Worm (Caenorhabditis elegans) whole organism, L4 larva: ENCODE data around the gene nlp-80.

ENCODE experiments used
- F10B5.3 ChIP-seq: sonication (generic microtip); optimal IDR thresholded peaks from 2 replicates; lab custom pipeline; 2016; ENCODE audit warnings: mild to moderate bottlenecking, missing genetic modification characterization, missing compliant biosample characterization
- F26F4.8 ChIP-seq: fragments of 200-800 bp; sonication (Bioruptor generic); conservative IDR thresholded peaks from 2 replicates; pipeline ENCODE4 v1.3.6; 2022; ENCODE audit warnings: missing genetic modification characterization, missing compliant biosample characterization
- F49E8.2 ChIP-seq: sonication (generic microtip); optimal IDR thresholded peaks from 2 replicates; lab custom pipeline; 2016; ENCODE audit warnings: missing compliant biosample characterization, mild to moderate bottlenecking, missing genetic modification characterization, borderline replicate concordance
- R02D3.7 ChIP-seq: fragments of 150-350 bp; sonication (generic microtip); optimal IDR thresholded peaks from 3 replicates; lab custom pipeline; 2014; ENCODE audit warnings: missing biosample characterization, missing genetic modification characterization
- Y105C5A.15 ChIP-seq: fragments of 200-800 bp; sonication (Bioruptor generic); IDR thresholded peaks from 2 replicates; pipeline ENCODE4 v1.3.6; 2022; ENCODE audit warnings: missing genetic modification characterization, missing compliant biosample characterization
- Y48G9A.11 ChIP-seq: fragments of 200-800 bp; sonication (Bioruptor generic); IDR thresholded peaks from 2 replicates; pipeline ENCODE4 v1.3.6; 2022; ENCODE audit warnings: missing genetic modification reagents, missing genetic modification characterization, missing compliant biosample characterization
- Y5F2A.4 ChIP-seq: fragments of 200-800 bp; sonication (Bioruptor generic); optimal IDR thresholded peaks from 2 replicates; lab custom pipeline; 2018; ENCODE audit warnings: mild to moderate bottlenecking, missing genetic modification characterization, missing compliant biosample characterization
- Y75B8A.6 ChIP-seq: fragments of 200-800 bp; sonication (Bioruptor generic); IDR thresholded peaks from 2 replicates; pipeline ENCODE4 v1.3.6; 2022; ENCODE audit warnings: missing genetic modification reagents, missing genetic modification characterization, missing compliant biosample characterization
- ama-1 ChIP-seq: fragments of 150-350 bp; optimal IDR thresholded peaks from 2 replicates; lab custom pipeline; 2014; ENCODE audit warnings: inconsistent platforms, mixed read lengths
- arid-1 ChIP-seq: fragments of 200-800 bp; sonication (Bioruptor generic); conservative IDR thresholded peaks from 2 replicates; pipeline ENCODE4 v1.3.6; 2022; ENCODE audit warnings: missing genetic modification reagents, missing genetic modification characterization, missing compliant biosample characterization
- ceh-20 ChIP-seq: fragments of 200-800 bp; sonication (Bioruptor generic); IDR thresholded peaks from 2 replicates; pipeline ENCODE4 v1.3.6; 2022; ENCODE audit warnings: missing genetic modification reagents, missing genetic modification characterization, missing compliant biosample characterization
- ceh-44 ChIP-seq: fragments of 200-800 bp; sonication (Bioruptor generic); IDR thresholded peaks from 2 replicates; pipeline ENCODE4 v1.3.6; 2022; ENCODE audit warnings: missing genetic modification reagents, missing genetic modification characterization, missing compliant biosample characterization
- ceh-62 ChIP-seq: sonication (generic microtip); optimal IDR thresholded peaks from 2 replicates; lab custom pipeline; 2017; ENCODE audit warnings: missing biosample characterization, missing genetic modification characterization
- ctbp-1 ChIP-seq: fragments of 200-800 bp; sonication (Bioruptor generic); IDR thresholded peaks from 2 replicates; pipeline ENCODE4 v1.3.6; 2022; ENCODE audit warnings: missing genetic modification reagents, missing genetic modification characterization, missing compliant biosample characterization
- daf-12 ChIP-seq: fragments of 150-350 bp; optimal IDR thresholded peaks from 2 replicates; lab custom pipeline; 2014; ENCODE audit warnings: missing biosample characterization, missing genetic modification reagents, missing genetic modification characterization
- daf-19 ChIP-seq: fragments of 200-800 bp; sonication (Bioruptor generic); conservative IDR thresholded peaks from 2 replicates; pipeline ENCODE4 v1.3.6; 2022; ENCODE audit warnings: missing genetic modification characterization, missing compliant biosample characterization
- daf-8 ChIP-seq: fragments of 200-800 bp; sonication (Bioruptor generic); IDR thresholded peaks from 2 replicates; pipeline ENCODE4 v1.3.6; 2022; ENCODE audit warnings: missing genetic modification characterization, missing compliant biosample characterization
- dmd-9 ChIP-seq: fragments of 200-800 bp; sonication (Bioruptor generic); IDR thresholded peaks from 2 replicates; pipeline ENCODE4 v1.3.6; 2022; ENCODE audit warnings: missing genetic modification reagents, missing genetic modification characterization, missing compliant biosample characterization
- dpl-1 ChIP-seq: fragments of 150-350 bp; optimal IDR thresholded peaks from 2 replicates; lab custom pipeline; 2014; ENCODE audit warnings: missing biosample characterization, missing genetic modification reagents, missing genetic modification characterization
- duxl-1 ChIP-seq: sonication (generic microtip); optimal IDR thresholded peaks from 2 replicates; lab custom pipeline; 2016; ENCODE audit warnings: mild to moderate bottlenecking, missing genetic modification characterization, moderate library complexity, missing compliant biosample characterization; ENCODE audit not compliant: poor library complexity
- dve-1 ChIP-seq: sonication (generic microtip); optimal IDR thresholded peaks from 2 replicates; lab custom pipeline; 2017; ENCODE audit warnings: antibody characterized with exemption, mild to moderate bottlenecking, missing genetic modification characterization, missing compliant biosample characterization; ENCODE audit not compliant: insufficient read depth
- egl-43 ChIP-seq: fragments of 200-800 bp; sonication (Bioruptor generic); IDR thresholded peaks from 2 replicates; pipeline ENCODE4 v1.3.6; 2022; ENCODE audit warnings: missing genetic modification reagents, missing genetic modification characterization, missing compliant biosample characterization
- fos-1 ChIP-seq: fragments of 150-350 bp; optimal IDR thresholded peaks from 2 replicates; lab custom pipeline; 2014; ENCODE audit warnings: missing biosample characterization, missing genetic modification characterization
- gei-8 ChIP-seq: fragments of 200-800 bp; sonication (Bioruptor generic); optimal IDR thresholded peaks from 2 replicates; lab custom pipeline; 2018; ENCODE audit warnings: mild to moderate bottlenecking, missing genetic modification characterization, missing compliant biosample characterization
- hlh-30 ChIP-seq: sonication (generic microtip); optimal IDR thresholded peaks from 2 replicates; lab custom pipeline; 2017; ENCODE audit warnings: antibody characterized with exemption, mild to moderate bottlenecking, missing genetic modification characterization, missing compliant biosample characterization; ENCODE audit not compliant: insufficient read depth
- jun-1 ChIP-seq: fragments of 150-350 bp; optimal IDR thresholded peaks from 2 replicates; lab custom pipeline; 2014; ENCODE audit warnings: missing biosample characterization, missing genetic modification reagents, missing genetic modification characterization
- lin-13 ChIP-seq: fragments of 150-350 bp; optimal IDR thresholded peaks from 2 replicates; lab custom pipeline; 2014; ENCODE audit warnings: missing biosample characterization, missing genetic modification reagents, missing genetic modification characterization
- lin-39 ChIP-seq: fragments of 150-350 bp; optimal IDR thresholded peaks from 2 replicates; lab custom pipeline; 2014; ENCODE audit warnings: missing biosample characterization, missing genetic modification reagents, missing genetic modification characterization
- madf-9 ChIP-seq: fragments of 200-800 bp; sonication (Bioruptor generic); conservative IDR thresholded peaks from 2 replicates; pipeline ENCODE4 v1.3.6; 2022; ENCODE audit warnings: missing genetic modification reagents, missing genetic modification characterization, missing compliant biosample characterization
- mes-2 ChIP-seq: sonication (generic microtip); optimal IDR thresholded peaks from 2 replicates; lab custom pipeline; 2016; ENCODE audit warnings: missing genotype, mild to moderate bottlenecking, missing genetic modification characterization, missing compliant biosample characterization; ENCODE audit not compliant: poor library complexity, severe bottlenecking
- mxl-3 ChIP-seq: fragments of 200-800 bp; sonication (Bioruptor generic); optimal IDR thresholded peaks from 2 replicates; lab custom pipeline; 2018; ENCODE audit warnings: mild to moderate bottlenecking, missing genetic modification characterization, missing compliant biosample characterization
- nhr-10 ChIP-seq: fragments of 150-350 bp; optimal IDR thresholded peaks from 2 replicates; lab custom pipeline; 2014; ENCODE audit warnings: missing biosample characterization, missing genetic modification characterization
- nhr-11 ChIP-seq: fragments of 150-350 bp; optimal IDR thresholded peaks from 2 replicates; lab custom pipeline; 2014; ENCODE audit warnings: missing biosample characterization, missing genetic modification characterization
- nhr-237 ChIP-seq: sonication (generic microtip); optimal IDR thresholded peaks from 2 replicates; lab custom pipeline; 2017; ENCODE audit warnings: missing biosample characterization, missing genetic modification characterization
- nhr-28 ChIP-seq: fragments of 150-350 bp; optimal IDR thresholded peaks from 2 replicates; lab custom pipeline; 2014; ENCODE audit warnings: missing biosample characterization, missing genetic modification characterization
- nhr-48 ChIP-seq: sonication (generic microtip); optimal IDR thresholded peaks from 2 replicates; lab custom pipeline; 2016; ENCODE audit warnings: mild to moderate bottlenecking, missing genetic modification characterization, missing compliant biosample characterization
- nhr-6 ChIP-seq: fragments of 150-350 bp; optimal IDR thresholded peaks from 2 replicates; lab custom pipeline; 2014; ENCODE audit warnings: missing biosample characterization, missing genetic modification characterization
- nhr-77 ChIP-seq: fragments of 150-350 bp; optimal IDR thresholded peaks from 2 replicates; lab custom pipeline; 2014; ENCODE audit warnings: missing biosample characterization, missing genetic modification characterization
- pqm-1 ChIP-seq: sonication (generic microtip); optimal IDR thresholded peaks from 2 replicates; lab custom pipeline; 2017; ENCODE audit warnings: missing biosample characterization, missing genetic modification characterization
- set-16 ChIP-seq: fragments of 200-800 bp; sonication (Bioruptor generic); IDR thresholded peaks from 2 replicates; pipeline ENCODE4 v1.3.6; 2022; ENCODE audit warnings: missing genetic modification reagents, missing genetic modification characterization, missing compliant biosample characterization
- snpc-1.2 ChIP-seq: fragments of 200-800 bp; sonication (Bioruptor generic); IDR thresholded peaks from 2 replicates; pipeline ENCODE4 v1.3.6; 2022; ENCODE audit warnings: missing genetic modification reagents, missing genetic modification characterization, missing compliant biosample characterization
- snpc-4 ChIP-seq: fragments of 150-350 bp; optimal IDR thresholded peaks from 2 replicates; lab custom pipeline; 2014; ENCODE audit warnings: missing biosample characterization, missing genetic modification characterization
- spr-3 ChIP-seq: fragments of 200-800 bp; sonication (Bioruptor generic); optimal IDR thresholded peaks from 2 replicates; lab custom pipeline; 2018; ENCODE audit warnings: mild to moderate bottlenecking, missing genetic modification characterization, missing compliant biosample characterization
- tra-1 ChIP-seq: fragments of 200-800 bp; sonication (Bioruptor generic); IDR thresholded peaks from 2 replicates; pipeline ENCODE4 v1.3.6; 2022; ENCODE audit warnings: missing genetic modification reagents, missing genetic modification characterization, missing compliant biosample characterization
- unc-62 ChIP-seq, 3 experiments: fragments of 150-350 bp in 1 of 3; sonication (generic microtip); optimal IDR thresholded peaks in 2 of 3; peaks in 1 of 3; 1 replicate in 1 of 3; 2 replicates in 2 of 3; lab custom pipeline; 2014 to 2017; ENCODE audit warnings: missing biosample characterization in 3 of 3, missing genetic modification characterization in 3 of 3, missing genetic modification reagents in 3 of 3, missing genotype in 1 of 3
- zag-1 ChIP-seq: fragments of 150-350 bp; optimal IDR thresholded peaks from 2 replicates; lab custom pipeline; 2014; ENCODE audit warnings: missing biosample characterization, missing genetic modification characterization
- zfp-2 ChIP-seq: sonication (generic microtip); optimal IDR thresholded peaks from 2 replicates; lab custom pipeline; 2016; ENCODE audit warnings: mild to moderate bottlenecking, missing genetic modification characterization, missing compliant biosample characterization
- zfp-3 ChIP-seq: fragments of 200-800 bp; sonication (Bioruptor generic); conservative IDR thresholded peaks from 2 replicates; pipeline ENCODE4 v1.3.6; 2022; ENCODE audit warnings: missing genetic modification reagents, missing genetic modification characterization, missing compliant biosample characterization
- zip-11 ChIP-seq: fragments of 200-800 bp; sonication (Bioruptor generic); IDR thresholded peaks from 2 replicates; pipeline ENCODE4 v1.3.6; 2022; ENCODE audit warnings: missing genetic modification characterization, missing compliant biosample characterization
- ztf-11 ChIP-seq: fragments of 150-350 bp; optimal IDR thresholded peaks from 2 replicates; lab custom pipeline; 2014; ENCODE audit warnings: missing biosample characterization, missing genetic modification characterization

nlp-80 gene

ce11 chrV:11078104-11078724 is 12.8 kb upstream of the nlp-80 start, which contains the start of gene act-2 (continued):
- no peak for TF ChIP-seq unc-62 (GFP tag; optimal IDR thresholded peaks at IDR 0.05 in 1 of 2; lab: Kevin White, UChicago)
- no peak for TF ChIP-seq unc-62 (tag; optimal IDR thresholded peaks at IDR 0.05; lab: Kevin White, UChicago)
- peak; percentile 71 for TF ChIP-seq pqm-1 (tag; lab: Kevin White, UChicago)
- TF ChIP-seq snpc-4 (tag; lab: Kevin White, UChicago) = no peak
- TF ChIP-seq Y105C5A.15 = no peak
- peak; percentile 88 for TF ChIP-seq hlh-30
- TF ChIP-seq nhr-6 (tag; lab: Kevin White, UChicago) = peak; percentile 61
- TF ChIP-seq lin-39 (tag; lab: Kevin White, UChicago) = no peak
- peak; percentile 10 for TF ChIP-seq duxl-1
- no peak for TF ChIP-seq F26F4.8 (GFP tag; lab: Robert Waterston, UW)
- no peak; the same call in 1 of the 2 replicates for TF ChIP-seq set-16 (GFP tag; lab: Robert Waterston, UW)
- no peak for TF ChIP-seq daf-12 (tag; lab: Kevin White, UChicago)
- TF ChIP-seq lin-13 (GFP tag; lab: Kevin White, UChicago) = peak; percentile 28
- 0 out of 2 replicates have a peak, but pooled peaks have one; percentile 26 for TF ChIP-seq ctbp-1
- no peak for TF ChIP-seq gei-8 (GFP tag; lab: Kevin White, UChicago)
- TF ChIP-seq F49E8.2 = no peak
- TF ChIP-seq mes-2 = peak; percentile 76
- TF ChIP-seq snpc-1.2 (GFP tag; lab: Robert Waterston, UW) = no peak
- TF ChIP-seq mxl-3 (GFP tag; lab: Kevin White, UChicago) = peak; percentile 84
- 0 out of 2 replicates have a peak, but pooled peaks have one; percentile 45 for TF ChIP-seq tra-1 (GFP tag; lab: Robert Waterston, UW)
- no peak for TF ChIP-seq Y75B8A.6 (GFP tag; lab: Robert Waterston, UW)
- no peak for TF ChIP-seq ama-1 (lab: Kevin White, UChicago)
- TF ChIP-seq dve-1 = peak; percentile 78
- no peak for TF ChIP-seq jun-1 (tag; lab: Kevin White, UChicago)
- no peak for TF ChIP-seq Y5F2A.4 (GFP tag; lab: Kevin White, UChicago)
- no peak for TF ChIP-seq fos-1 (tag; lab: Kevin White, UChicago)
- no peak for TF ChIP-seq zip-11 (GFP tag; lab: Robert Waterston, UW)
- no peak for TF ChIP-seq nhr-237 (tag; lab: Kevin White, UChicago)
- peak; percentile 9 for TF ChIP-seq zfp-2 (tag; lab: Kevin White, UChicago)
- no peak for TF ChIP-seq zag-1 (tag; lab: Kevin White, UChicago)
- TF ChIP-seq nhr-77 (tag; lab: Kevin White, UChicago) = peak; percentile 32
- TF ChIP-seq nhr-48 (tag; lab: Kevin White, UChicago) = no peak
- peak; percentile 55 for TF ChIP-seq nhr-28 (tag; lab: Kevin White, UChicago)
- TF ChIP-seq arid-1 (GFP tag; lab: Robert Waterston, UW) = no peak
- no peak for TF ChIP-seq ceh-20
- peak; percentile 45 for TF ChIP-seq nhr-11 (tag; lab: Kevin White, UChicago)
- TF ChIP-seq zfp-3 = no peak
- no peak for TF ChIP-seq nhr-10 (tag; lab: Kevin White, UChicago)
- TF ChIP-seq daf-8 (GFP tag; lab: Robert Waterston, UW) = no peak
- TF ChIP-seq dpl-1 (GFP tag; lab: Kevin White, UChicago) = peak; percentile 93
- no peak for TF ChIP-seq R02D3.7 (tag; lab: Kevin White, UChicago)
- TF ChIP-seq ceh-62 = no peak
- 0 out of 2 replicates have a peak, but pooled peaks have one; percentile 33 for TF ChIP-seq egl-43 (GFP tag; lab: Robert Waterston, UW)
- TF ChIP-seq daf-19 (GFP tag; lab: Robert Waterston, UW) = no peak
- no peak for TF ChIP-seq dmd-9
- 0 out of 2 replicates have a peak, but pooled peaks have one; percentile 42 for TF ChIP-seq Y48G9A.11 (GFP tag; lab: Robert Waterston, UW)
- no peak for TF ChIP-seq ztf-11
- no peak for TF ChIP-seq ceh-44 (GFP tag; lab: Robert Waterston, UW)
- peak; percentile 59; the same call in 1 of the 2 replicates for TF ChIP-seq madf-9 (GFP tag; lab: Robert Waterston, UW)
- no peak for TF ChIP-seq spr-3 (GFP tag; lab: Kevin White, UChicago)
- TF ChIP-seq F10B5.3 (tag; lab: Kevin White, UChicago) = no peak
